Fruit fly (Drosophila melanogaster) whole organism, embryonic: Measurements from ENCODE around the gene Fatp1.

ENCODE experiments used
- ATbp ChIP-seq: fragments of 200-800 bp; sonication (Bioruptor generic); optimal IDR thresholded peaks from 2 replicates; lab custom pipeline; 2017; ENCODE audit warnings: missing biosample characterization, mild to moderate bottlenecking, missing genetic modification characterization, missing genetic modification reagents
- Aef1 ChIP-seq: fragments of 200-800 bp; sonication (Bioruptor generic); IDR thresholded peaks from 3 replicates; pipeline ENCODE4 v1.3.6; 2022; ENCODE audit warnings: missing biosample characterization, missing genetic modification characterization
- Awh ChIP-seq: fragments of 200-800 bp; sonication (Bioruptor generic); IDR thresholded peaks from 2 replicates; pipeline ENCODE4, ENCODE4 v1.3.6; 2022; ENCODE audit warnings: missing biosample characterization, missing genetic modification characterization
- CG10147 ChIP-seq: fragments of 200-800 bp; sonication (Bioruptor generic); optimal IDR thresholded peaks from 2 replicates; lab custom pipeline; 2019; ENCODE audit warnings: missing biosample characterization, mild to moderate bottlenecking, missing genetic modification characterization, moderate library complexity
- CG1024 ChIP-seq: fragments of 200-800 bp; sonication (Bioruptor generic); IDR thresholded peaks from 2 replicates; pipeline ENCODE4 v1.3.6; 2022; ENCODE audit warnings: missing biosample characterization, missing genetic modification characterization
- CG12744 ChIP-seq: fragments of 200-800 bp; sonication (Bioruptor generic); optimal IDR thresholded peaks from 2 replicates; lab custom pipeline; 2016; ENCODE audit warnings: missing biosample characterization, missing genetic modification characterization
- CG13123 ChIP-seq: fragments of 200-800 bp; sonication (Bioruptor generic); optimal IDR thresholded peaks from 2 replicates; lab custom pipeline; 2016; ENCODE audit warnings: missing biosample characterization, missing genetic modification characterization
- CG14441 ChIP-seq: fragments of 200-800 bp; sonication (Bioruptor generic); IDR thresholded peaks from 2 replicates; pipeline ENCODE4 v1.3.6; 2022; ENCODE audit warnings: missing biosample characterization, missing genetic modification characterization
- CG15011 ChIP-seq: fragments of 200-800 bp; sonication (Bioruptor generic); optimal IDR thresholded peaks from 3 replicates; lab custom pipeline; 2018; ENCODE audit warnings: missing biosample characterization, mild to moderate bottlenecking, missing genetic modification characterization
- CG17912 ChIP-seq: fragments of 200-800 bp; sonication (Bioruptor generic); optimal IDR thresholded peaks from 2 replicates; lab custom pipeline; 2018; ENCODE audit warnings: missing biosample characterization, mild to moderate bottlenecking, missing genetic modification characterization
- CG2116 ChIP-seq: fragments of 200-800 bp; sonication (Bioruptor generic); optimal IDR thresholded peaks from 3 replicates; lab custom pipeline; 2018; ENCODE audit warnings: missing biosample characterization, mild to moderate bottlenecking, missing genetic modification characterization
- CG2712 ChIP-seq: fragments of 200-800 bp; optimal IDR thresholded peaks from 3 replicates; lab custom pipeline; 2019; ENCODE audit warnings: missing biosample characterization, mild to moderate bottlenecking, missing genetic modification characterization, moderate library complexity
- CG31388 ChIP-seq: fragments of 200-800 bp; sonication (Bioruptor generic); optimal IDR thresholded peaks from 2 replicates; lab custom pipeline; 2016; ENCODE audit warnings: missing biosample characterization, missing genetic modification characterization
- CG34224 ChIP-seq: fragments of 200-800 bp; sonication (Bioruptor generic); IDR thresholded peaks from 3 replicates; pipeline ENCODE4 v1.3.6; 2022; ENCODE audit warnings: missing biosample characterization, missing genetic modification characterization; ENCODE audit not compliant: partially characterized antibody
- CG4282 ChIP-seq: fragments of 200-800 bp; sonication (Bioruptor generic); optimal IDR thresholded peaks from 2 replicates; lab custom pipeline; 2016; ENCODE audit warnings: missing biosample characterization, missing genetic modification characterization
- CG5180 ChIP-seq: fragments of 200-800 bp; sonication (Bioruptor generic); optimal IDR thresholded peaks from 3 replicates; lab custom pipeline; 2017; ENCODE audit warnings: missing biosample characterization, missing genetic modification characterization, mild to moderate bottlenecking, moderate library complexity, missing genetic modification reagents
- CG5953 ChIP-seq: fragments of 200-800 bp; sonication (Bioruptor generic); IDR thresholded peaks from 2 replicates; pipeline ENCODE4 v1.3.6; 2022; ENCODE audit warnings: missing biosample characterization, missing genetic modification characterization
- CG6175 ChIP-seq: fragments of 200-800 bp; sonication (Bioruptor generic); IDR thresholded peaks from 3 replicates; pipeline ENCODE4 v1.3.6; 2022; ENCODE audit warnings: missing biosample characterization, missing genetic modification characterization
- CG6272 ChIP-seq: fragments of 200-800 bp; sonication (Bioruptor generic); IDR thresholded peaks from 2 replicates; pipeline ENCODE4 v1.3.6; 2022; ENCODE audit warnings: missing biosample characterization, missing genetic modification characterization
- CG6765 ChIP-seq: fragments of 200-800 bp; sonication (Bioruptor generic); optimal IDR thresholded peaks from 3 replicates; lab custom pipeline; 2017; ENCODE audit warnings: missing biosample characterization, mild to moderate bottlenecking, missing genetic modification characterization
- CG6813 ChIP-seq: fragments of 200-800 bp; sonication (Bioruptor generic); optimal IDR thresholded peaks from 2 replicates; lab custom pipeline; 2017; ENCODE audit warnings: missing biosample characterization, missing genetic modification characterization, mild to moderate bottlenecking, moderate library complexity, missing genetic modification reagents
- CG7786 ChIP-seq: fragments of 200-800 bp; sonication (Bioruptor generic); optimal IDR thresholded peaks from 2 replicates; lab custom pipeline; 2016; ENCODE audit warnings: missing biosample characterization, missing genetic modification characterization
- CG7928 ChIP-seq: fragments of 200-800 bp; sonication (Bioruptor generic); optimal IDR thresholded peaks from 2 replicates; lab custom pipeline; 2017; ENCODE audit warnings: missing biosample characterization, mild to moderate bottlenecking, missing genetic modification characterization
- CG7963 ChIP-seq: fragments of 200-800 bp; sonication (Bioruptor generic); IDR thresholded peaks from 3 replicates; pipeline ENCODE4 v1.3.6; 2022; ENCODE audit warnings: missing biosample characterization, missing genetic modification characterization; ENCODE audit not compliant: partially characterized antibody
- CG8281 ChIP-seq: fragments of 200-800 bp; sonication (Bioruptor generic); optimal IDR thresholded peaks from 2 replicates; lab custom pipeline; 2018; ENCODE audit warnings: missing biosample characterization, mild to moderate bottlenecking, missing genetic modification characterization, moderate library complexity
- CoRest ChIP-seq: fragments of 200-800 bp; sonication (Bioruptor generic); optimal IDR thresholded peaks from 3 replicates; lab custom pipeline; 2018; ENCODE audit warnings: missing biosample characterization, mild to moderate bottlenecking, missing genetic modification characterization, moderate library complexity
- CrebB ChIP-seq: fragments of 200-800 bp; sonication (Bioruptor generic); optimal IDR thresholded peaks from 3 replicates; lab custom pipeline; 2018; ENCODE audit warnings: missing biosample characterization, mild to moderate bottlenecking, missing genetic modification characterization
- Dbx ChIP-seq: fragments of 200-800 bp; sonication (Bioruptor generic); IDR thresholded peaks from 3 replicates; pipeline ENCODE4 v1.3.6; 2022; ENCODE audit warnings: missing biosample characterization, missing genetic modification characterization
- Dll ChIP-seq: fragments of 200-800 bp; sonication (Bioruptor generic); IDR thresholded peaks from 4 replicates; pipeline ENCODE4 v1.3.6; 2022; ENCODE audit warnings: missing biosample characterization, missing genetic modification characterization; ENCODE audit not compliant: partially characterized antibody
- Eip74EF ChIP-seq, 2 experiments: fragments of 200-800 bp in 1 of 2; fragments of >200 bp in 1 of 2; sonication (Bioruptor generic) in 1 of 2; optimal IDR thresholded peaks; 2 replicates each; lab custom pipeline; 2017 to 2019; ENCODE audit warnings: missing biosample characterization in 2 of 2, missing genetic modification characterization in 2 of 2, mild to moderate bottlenecking in 1 of 2, moderate library complexity in 1 of 2
- Fer1 ChIP-seq: fragments of 200-800 bp; sonication (Bioruptor generic); optimal IDR thresholded peaks from 2 replicates; lab custom pipeline; 2017; ENCODE audit warnings: missing biosample characterization, mild to moderate bottlenecking, missing genetic modification characterization
- HmgD ChIP-seq: fragments of 200-800 bp; sonication (Bioruptor generic); optimal IDR thresholded peaks from 3 replicates; lab custom pipeline; 2016; ENCODE audit warnings: missing biosample characterization, missing genetic modification characterization
- Lpt ChIP-seq: fragments of >200 bp; optimal IDR thresholded peaks from 2 replicates; lab custom pipeline; 2018; ENCODE audit warnings: missing biosample characterization, missing genetic modification characterization
- MTF-1 ChIP-seq: fragments of 200-800 bp; sonication (Bioruptor generic); optimal IDR thresholded peaks from 2 replicates; lab custom pipeline; 2018; ENCODE audit warnings: missing biosample characterization, mild to moderate bottlenecking, missing genetic modification characterization, borderline replicate concordance
- Myb ChIP-seq: fragments of 200-800 bp; sonication (Bioruptor generic); optimal IDR thresholded peaks from 2 replicates; lab custom pipeline; 2016; ENCODE audit warnings: missing biosample characterization, missing genetic modification characterization
- Pdp1 ChIP-seq, 2 experiments: fragments of 200-800 bp; sonication (Bioruptor generic); optimal IDR thresholded peaks; 3 replicates each; lab custom pipeline; 2016; ENCODE audit warnings: missing biosample characterization in 2 of 2, missing genetic modification characterization in 2 of 2, mild to moderate bottlenecking in 1 of 2, moderate library complexity in 1 of 2
- TFAM ChIP-seq: fragments of 200-800 bp; sonication (Bioruptor generic); optimal IDR thresholded peaks from 2 replicates; lab custom pipeline; 2017; ENCODE audit warnings: missing biosample characterization, missing genetic modification characterization, inconsistent platforms
- grn ChIP-seq: fragments of 200-800 bp; sonication (Bioruptor generic); optimal IDR thresholded peaks from 3 replicates; lab custom pipeline; 2017; ENCODE audit warnings: missing biosample characterization, missing genetic modification characterization
- gro ChIP-seq: fragments of 200-800 bp; sonication (Bioruptor generic); optimal IDR thresholded peaks from 2 replicates; lab custom pipeline; 2016; ENCODE audit warnings: missing biosample characterization, missing genetic modification characterization
- her ChIP-seq: fragments of 200-800 bp; sonication (Bioruptor generic); optimal IDR thresholded peaks from 2 replicates; lab custom pipeline; 2016; ENCODE audit warnings: missing biosample characterization, missing genetic modification characterization
- onecut ChIP-seq: fragments of 200-800 bp; sonication (Bioruptor generic); IDR thresholded peaks from 2 replicates; pipeline ENCODE4 v1.3.6; 2022; ENCODE audit warnings: missing biosample characterization, missing genetic modification characterization
- peb ChIP-seq: fragments of 200-800 bp; sonication (Bioruptor generic); IDR thresholded peaks from 2 replicates; pipeline ENCODE4 v1.3.6; 2022; ENCODE audit warnings: missing biosample characterization, missing genetic modification characterization
- pfk ChIP-seq: fragments of 200-800 bp; sonication (Bioruptor generic); optimal IDR thresholded peaks from 2 replicates; lab custom pipeline; 2018; ENCODE audit warnings: missing biosample characterization, mild to moderate bottlenecking, missing genetic modification characterization, moderate library complexity
- pita ChIP-seq: fragments of 200-800 bp; sonication (Bioruptor generic); optimal IDR thresholded peaks from 2 replicates; lab custom pipeline; 2017; ENCODE audit warnings: missing biosample characterization, mild to moderate bottlenecking, missing genetic modification characterization
- sc ChIP-seq, 3 experiments: fragments of >200 bp in 2 of 3; fragments of 200-800 bp in 1 of 3; sonication (Bioruptor generic) in 1 of 3; optimal IDR thresholded peaks; 2 replicates in 2 of 3; 3 replicates in 1 of 3; lab custom pipeline; 2017; ENCODE audit warnings: mild to moderate bottlenecking in 1 of 3, missing biosample characterization in 1 of 3, missing genetic modification characterization in 1 of 3, missing genetic modification reagents in 1 of 3
- sd ChIP-seq: fragments of 200-800 bp; sonication (Bioruptor generic); optimal IDR thresholded peaks from 3 replicates; lab custom pipeline; 2018; ENCODE audit warnings: missing biosample characterization, mild to moderate bottlenecking, missing genetic modification characterization, moderate library complexity
- slbo ChIP-seq: fragments of 200-800 bp; sonication (Bioruptor generic); IDR thresholded peaks from 2 replicates; pipeline ENCODE4 v1.3.6; 2022; ENCODE audit warnings: missing biosample characterization, missing genetic modification characterization
- sug ChIP-seq: fragments of 200-800 bp; optimal IDR thresholded peaks from 2 replicates; lab custom pipeline; 2019; ENCODE audit warnings: missing biosample characterization, mild to moderate bottlenecking, missing genetic modification characterization, moderate library complexity
- tin ChIP-seq: fragments of 200-800 bp; sonication (Bioruptor generic); optimal IDR thresholded peaks from 3 replicates; lab custom pipeline; 2016; ENCODE audit warnings: missing biosample characterization, missing genetic modification characterization
- twi ChIP-seq: fragments of 200-800 bp; optimal IDR thresholded peaks from 2 replicates; lab custom pipeline; 2019; ENCODE audit warnings: missing biosample characterization, mild to moderate bottlenecking, missing genetic modification characterization, moderate library complexity

Gene Fatp1

dm6 chr2L:10552807-10553206, 35.8 kb upstream of the Fatp1 start (continued):
- TF ChIP-seq Aef1 (GFP tag; lab: Robert Waterston, UW) (no peak), CG4282 (GFP tag; lab: Kevin White, UChicago) (no peak), ATbp (GFP tag; lab: Kevin White, UChicago) (peak; percentile 33), Myb (GFP tag; lab: Kevin White, UChicago) (no peak), CG8281 (tag; lab: Kevin White, UChicago) (peak; percentile 17), CG5953 (GFP tag; lab: Robert Waterston, UW) (no peak), CG12744 (GFP tag; lab: Kevin White, UChicago) (no peak), tin (GFP tag; lab: Kevin White, UChicago) (no peak), onecut (peak; percentile 31; the same call in 1 of the 2 replicates), gro (no peak), CG6813 (GFP tag; lab: Kevin White, UChicago) (peak; percentile 65), CG2712 (peak; percentile 21), CG6272 (no peak), twi (tag; lab: Kevin White, UChicago) (peak; percentile 27), CG15011 (GFP tag; lab: Kevin White, UChicago) (no peak), CG6765 (GFP tag; lab: Kevin White, UChicago) (no peak), slbo (GFP tag; lab: Robert Waterston, UW) (no peak), CG6175 (GFP tag; lab: Robert Waterston, UW) (no peak), TFAM (GFP tag; lab: Kevin White, UChicago) (no peak), HmgD (no peak), Pdp1 (GFP tag; optimal IDR thresholded peaks at IDR 0.05; lab: Kevin White, UChicago) (peak in 1 of 2 experiments; percentile 15), CG7963 (GFP tag; lab: Robert Waterston, UW) (no peak), CG1024 (GFP tag; lab: Robert Waterston, UW) (no peak), Fer1 (GFP tag; lab: Kevin White, UChicago) (no peak), Dbx (GFP tag; lab: Robert Waterston, UW) (no peak), MTF-1 (GFP tag; lab: Kevin White, UChicago) (peak; percentile 60), her (GFP tag; lab: Kevin White, UChicago) (no peak), Eip74EF (GFP tag; optimal IDR thresholded peaks at IDR 0.05; lab: Kevin White, UChicago) (no peak), CG5180 (peak; percentile 28), CrebB (peak; percentile 52), CG34224 (GFP tag; lab: Robert Waterston, UW) (no peak), CG14441 (GFP tag; lab: Robert Waterston, UW) (no peak), pfk (peak; percentile 32), CG7786 (no peak), sd (tag; lab: Kevin White, UChicago) (peak; percentile 35), CG7928 (no peak), Awh (GFP tag; lab: Robert Waterston, UW) (0 out of 2 replicates have a peak, but pooled peaks have one; percentile 25), CG10147 (GFP tag; lab: Kevin White, UChicago) (no peak), peb (GFP tag; lab: Robert Waterston, UW) (0 out of 2 replicates have a peak, but pooled peaks have one; percentile 10), Dll (GFP tag; lab: Robert Waterston, UW) (no peak), sc (optimal IDR thresholded peaks at IDR 0.05; lab: Kevin White, UChicago) (no peak), sc (GFP tag; optimal IDR thresholded peaks at IDR 0.05; lab: Kevin White, UChicago) (peak; percentile 23), CG13123 (peak; percentile 28), grn (GFP tag; lab: Kevin White, UChicago) (peak; percentile 87), CoRest (tag; lab: Kevin White, UChicago) (no peak), CG31388 (GFP tag; lab: Kevin White, UChicago) (no peak), Lpt (GFP tag; lab: Kevin White, UChicago) (no peak), pita (no peak), CG17912 (GFP tag; lab: Kevin White, UChicago) (no peak), sug (peak; percentile 14), CG2116 (no peak)
